Worm (Caenorhabditis elegans) whole organism, L2 larva: ENCODE measurements around the gene C54G10.1.

Experiments used
- C34F6.9 ChIP-seq: fragments of 150-350 bp; optimal IDR thresholded peaks from 2 replicates; lab custom pipeline; 2014; ENCODE audit warnings: missing biosample characterization, missing genetic modification characterization
- F13H6.1 ChIP-seq: sonication (generic microtip); optimal IDR thresholded peaks from 2 replicates; lab custom pipeline; 2016; ENCODE audit warnings: missing genetic modification characterization, missing compliant biosample characterization
- R02D3.7 ChIP-seq: fragments of 150-350 bp; optimal IDR thresholded peaks from 2 replicates; lab custom pipeline; 2014; ENCODE audit warnings: missing biosample characterization, missing genetic modification characterization
- Y55F3AM.14 ChIP-seq: fragments of 200-800 bp; sonication (Bioruptor generic); optimal IDR thresholded peaks from 2 replicates; lab custom pipeline; 2018; ENCODE audit warnings: mild to moderate bottlenecking, missing genetic modification characterization, missing compliant biosample characterization
- ZK546.5 ChIP-seq: sonication (generic microtip); optimal IDR thresholded peaks from 2 replicates; lab custom pipeline; 2017; ENCODE audit warnings: missing biosample characterization, missing genetic modification characterization
- alr-1 ChIP-seq: fragments of 150-350 bp; optimal IDR thresholded peaks from 2 replicates; lab custom pipeline; 2014; ENCODE audit warnings: missing biosample characterization, missing genetic modification characterization
- aly-2 ChIP-seq: fragments of 150-350 bp; optimal IDR thresholded peaks from 2 replicates; lab custom pipeline; 2014; ENCODE audit warnings: missing biosample characterization, missing genetic modification characterization
- ama-1 ChIP-seq: fragments of 150-350 bp; optimal IDR thresholded peaks from 2 replicates; lab custom pipeline; 2018; ENCODE audit warnings: inconsistent platforms
- blmp-1 ChIP-seq: sonication (generic microtip); optimal IDR thresholded peaks from 2 replicates; lab custom pipeline; 2017; ENCODE audit warnings: missing genetic modification characterization, mild to moderate bottlenecking, missing compliant biosample characterization, antibody characterized with exemption, moderate library complexity; ENCODE audit not compliant: insufficient read depth
- ceh-16 ChIP-seq: fragments of 150-350 bp; optimal IDR thresholded peaks from 2 replicates; lab custom pipeline; 2014; ENCODE audit warnings: missing biosample characterization, missing genetic modification characterization
- ceh-82 ChIP-seq: fragments of 150-350 bp; optimal IDR thresholded peaks from 2 replicates; lab custom pipeline; 2014; ENCODE audit warnings: missing biosample characterization, missing genetic modification characterization
- crh-2 ChIP-seq: sonication (generic microtip); optimal IDR thresholded peaks from 2 replicates; lab custom pipeline; 2017; ENCODE audit warnings: missing biosample characterization, missing genetic modification characterization
- dmd-4 ChIP-seq: sonication (generic microtip); optimal IDR thresholded peaks from 2 replicates; lab custom pipeline; 2017; ENCODE audit warnings: missing biosample characterization, missing genetic modification characterization
- egl-27 ChIP-seq: sonication (generic microtip); optimal IDR thresholded peaks from 3 replicates; lab custom pipeline; 2017; ENCODE audit warnings: missing biosample characterization, missing genetic modification reagents, missing genetic modification characterization
- elt-1 ChIP-seq: fragments of 150-350 bp; optimal IDR thresholded peaks from 2 replicates; lab custom pipeline; 2014; ENCODE audit warnings: missing biosample characterization, missing genetic modification characterization
- elt-3 ChIP-seq: sonication (generic microtip); optimal IDR thresholded peaks from 2 replicates; lab custom pipeline; 2017; ENCODE audit warnings: missing biosample characterization, missing genetic modification characterization
- fos-1 ChIP-seq: fragments of 150-350 bp; optimal IDR thresholded peaks from 2 replicates; lab custom pipeline; 2014; ENCODE audit warnings: missing biosample characterization, missing genetic modification characterization
- gmeb-1 ChIP-seq: fragments of 150-350 bp; optimal IDR thresholded peaks from 2 replicates; lab custom pipeline; 2014; ENCODE audit warnings: missing biosample characterization, missing genetic modification characterization
- lin-11 ChIP-seq: fragments of 150-350 bp; sonication (generic microtip); optimal IDR thresholded peaks from 2 replicates; lab custom pipeline; 2014; ENCODE audit warnings: missing biosample characterization, missing genetic modification characterization, inconsistent platforms, mixed read lengths
- lin-13 ChIP-seq: fragments of 150-350 bp; optimal IDR thresholded peaks from 2 replicates; lab custom pipeline; 2014; ENCODE audit warnings: missing biosample characterization, missing genetic modification reagents, missing genetic modification characterization
- lin-39 ChIP-seq: fragments of 150-350 bp; optimal IDR thresholded peaks from 2 replicates; lab custom pipeline; 2014; ENCODE audit warnings: missing biosample characterization, missing genetic modification reagents, missing genetic modification characterization
- lsy-2 ChIP-seq, 2 experiments: fragments of 150-350 bp in 1 of 2; sonication (generic microtip) in 1 of 2; optimal IDR thresholded peaks; 2 replicates each; lab custom pipeline; 2014 to 2017; ENCODE audit warnings: missing biosample characterization in 2 of 2, missing genetic modification characterization in 2 of 2
- mab-5 ChIP-seq: fragments of 150-350 bp; optimal IDR thresholded peaks from 2 replicates; lab custom pipeline; 2014; ENCODE audit warnings: missing biosample characterization, missing genetic modification characterization
- mbf-1 ChIP-seq: sonication (generic microtip); optimal IDR thresholded peaks from 2 replicates; lab custom pipeline; 2017; ENCODE audit warnings: missing biosample characterization, missing genetic modification characterization
- mdl-1 ChIP-seq, 2 experiments: fragments of 150-350 bp in 1 of 2; sonication (generic microtip) in 1 of 2; optimal IDR thresholded peaks; 2 replicates each; lab custom pipeline; 2017; ENCODE audit warnings: missing biosample characterization in 2 of 2, missing genetic modification characterization in 2 of 2
- nhr-10 ChIP-seq: sonication (generic microtip); optimal IDR thresholded peaks from 2 replicates; lab custom pipeline; 2017; ENCODE audit warnings: missing biosample characterization, missing genetic modification characterization
- nhr-11 ChIP-seq: fragments of 150-350 bp; optimal IDR thresholded peaks from 2 replicates; lab custom pipeline; 2014; ENCODE audit warnings: missing biosample characterization, missing genetic modification characterization
- nhr-12 ChIP-seq: fragments of 150-350 bp; optimal IDR thresholded peaks from 2 replicates; lab custom pipeline; 2014; ENCODE audit warnings: missing biosample characterization, missing genetic modification characterization
- nhr-129 ChIP-seq: fragments of 150-350 bp; optimal IDR thresholded peaks from 2 replicates; lab custom pipeline; 2014; ENCODE audit warnings: missing biosample characterization, missing genetic modification characterization
- nhr-21 ChIP-seq: fragments of 150-350 bp; optimal IDR thresholded peaks from 2 replicates; lab custom pipeline; 2014; ENCODE audit warnings: missing biosample characterization, missing genetic modification characterization
- nhr-23 ChIP-seq: fragments of 150-350 bp; optimal IDR thresholded peaks from 2 replicates; lab custom pipeline; 2014; ENCODE audit warnings: missing biosample characterization, missing genetic modification reagents, missing genetic modification characterization
- nhr-237 ChIP-seq: fragments of 150-350 bp; optimal IDR thresholded peaks from 2 replicates; lab custom pipeline; 2014; ENCODE audit warnings: missing biosample characterization, missing genetic modification characterization
- nhr-25 ChIP-seq: fragments of 150-350 bp; sonication (generic microtip); optimal IDR thresholded peaks from 3 replicates; lab custom pipeline; 2014; ENCODE audit warnings: missing biosample characterization, missing genetic modification characterization
- nhr-6 ChIP-seq: fragments of 150-350 bp; optimal IDR thresholded peaks from 2 replicates; lab custom pipeline; 2014; ENCODE audit warnings: missing biosample characterization, missing genetic modification characterization
- nhr-77 ChIP-seq: fragments of 150-350 bp; optimal IDR thresholded peaks from 2 replicates; lab custom pipeline; 2014; ENCODE audit warnings: missing biosample characterization, missing genetic modification characterization
- peb-1 ChIP-seq: fragments of 150-350 bp; optimal IDR thresholded peaks from 2 replicates; lab custom pipeline; 2014; ENCODE audit warnings: missing biosample characterization, missing genetic modification characterization
- sem-4 ChIP-seq: fragments of 150-350 bp; optimal IDR thresholded peaks from 2 replicates; lab custom pipeline; 2014; ENCODE audit warnings: missing biosample characterization, missing genetic modification reagents, missing genetic modification characterization
- skn-1 ChIP-seq: sonication (generic microtip); optimal IDR thresholded peaks from 2 replicates; lab custom pipeline; 2017; ENCODE audit warnings: missing biosample characterization, missing genetic modification characterization
- sma-3 ChIP-seq: sonication (generic microtip); optimal IDR thresholded peaks from 2 replicates; lab custom pipeline; 2016; ENCODE audit warnings: missing genetic modification reagents, missing genetic modification characterization, missing compliant biosample characterization
- sma-9 ChIP-seq, 2 experiments: fragments of 150-350 bp in 1 of 2; sonication (generic microtip) in 1 of 2; optimal IDR thresholded peaks; 2 replicates each; lab custom pipeline; 2014 to 2016; ENCODE audit warnings: missing genetic modification characterization in 2 of 2, mild to moderate bottlenecking in 1 of 2, missing biosample characterization in 1 of 2, missing compliant biosample characterization in 1 of 2, missing genetic modification reagents in 1 of 2, moderate library complexity in 1 of 2
- snpc-4 ChIP-seq: fragments of 150-350 bp; optimal IDR thresholded peaks from 2 replicates; lab custom pipeline; 2014; ENCODE audit warnings: missing biosample characterization, missing genetic modification characterization
- unc-39 ChIP-seq: fragments of 150-350 bp; optimal IDR thresholded peaks from 2 replicates; lab custom pipeline; 2014; ENCODE audit warnings: missing biosample characterization, missing genetic modification characterization
- unc-55 ChIP-seq: fragments of 150-350 bp; sonication (generic microtip); optimal IDR thresholded peaks from 3 replicates; lab custom pipeline; 2014; ENCODE audit warnings: missing biosample characterization, missing genetic modification reagents, missing genetic modification characterization
- unc-62 ChIP-seq: fragments of 150-350 bp; optimal IDR thresholded peaks from 2 replicates; lab custom pipeline; 2014; ENCODE audit warnings: missing biosample characterization, missing genetic modification reagents, missing genetic modification characterization
- zag-1 ChIP-seq: fragments of 150-350 bp; optimal IDR thresholded peaks from 2 replicates; lab custom pipeline; 2014; ENCODE audit warnings: missing biosample characterization, missing genetic modification characterization
- ztf-1 ChIP-seq: fragments of 200-800 bp; sonication (Bioruptor generic); conservative IDR thresholded peaks from 2 replicates; pipeline ENCODE4 v1.3.6; 2022; ENCODE audit warnings: missing genetic modification characterization, missing compliant biosample characterization
- ztf-11 ChIP-seq: sonication (generic microtip); optimal IDR thresholded peaks from 2 replicates; lab custom pipeline; 2017; ENCODE audit warnings: missing biosample characterization, missing genetic modification characterization
- ztf-4 ChIP-seq: fragments of 150-350 bp; optimal IDR thresholded peaks from 2 replicates; lab custom pipeline; 2014; ENCODE audit warnings: missing biosample characterization, missing genetic modification characterization

C54G10.1 gene

ce11 chrV:14685435-14686058, 44.6 kb downstream of the C54G10.1 start, which contains the start of gene C47E8.4:
Gene C47E8.4 (minus strand): TSS chrV:14685485.
- peak; percentile 99 for TF ChIP-seq sma-3
- peak; percentile 98 for TF ChIP-seq F13H6.1 (tag; lab: Kevin White, UChicago)
- peak; percentile 70 for TF ChIP-seq ZK546.5
- peak; percentile 98 for TF ChIP-seq crh-2 (tag; lab: Kevin White, UChicago)
- peak; percentile 98 for TF ChIP-seq sem-4 (tag; lab: Kevin White, UChicago)
- peak; percentile 89 for TF ChIP-seq fos-1 (tag; lab: Kevin White, UChicago)
- TF ChIP-seq dmd-4 (tag; lab: Kevin White, UChicago), result peak; percentile 65
- no peak for TF ChIP-seq unc-39 (tag; lab: Kevin White, UChicago)
- peak; percentile 97 to 98 for TF ChIP-seq lsy-2 (tag; optimal IDR thresholded peaks at IDR 0.05; lab: Kevin White, UChicago)
- peak; percentile 83 for TF ChIP-seq unc-62 (GFP tag; lab: Kevin White, UChicago)
- TF ChIP-seq ztf-4, result peak; percentile 98
- peak; percentile 98 for TF ChIP-seq nhr-25 (tag; lab: Kevin White, UChicago)
- no peak for TF ChIP-seq aly-2 (tag; lab: Kevin White, UChicago)
- TF ChIP-seq nhr-10 (tag; lab: Kevin White, UChicago), result peak; percentile 92
- TF ChIP-seq ztf-11 (tag; lab: Kevin White, UChicago), result peak; percentile 68
- TF ChIP-seq zag-1 (tag; lab: Kevin White, UChicago), result peak; percentile 93
- TF ChIP-seq lin-39 (tag; lab: Kevin White, UChicago), result peak; percentile 68
- TF ChIP-seq R02D3.7 (tag; lab: Kevin White, UChicago), result peak; percentile 81
- TF ChIP-seq mab-5, result peak; percentile 97
- no peak for TF ChIP-seq elt-3 (tag; lab: Kevin White, UChicago)
- TF ChIP-seq skn-1 (tag; lab: Kevin White, UChicago), result peak; percentile 93
- TF ChIP-seq alr-1, result no peak
- TF ChIP-seq nhr-23 (tag; lab: Kevin White, UChicago), result no peak
- peak; percentile 89 for TF ChIP-seq blmp-1 (tag; lab: Kevin White, UChicago)
- TF ChIP-seq peb-1 (tag; lab: Kevin White, UChicago), result no peak
- TF ChIP-seq C34F6.9 (tag; lab: Kevin White, UChicago), result peak; percentile 99
- TF ChIP-seq gmeb-1 (tag; lab: Kevin White, UChicago), result peak; percentile 95
- TF ChIP-seq sma-9 (GFP tag; optimal IDR thresholded peaks at IDR 0.05; lab: Kevin White, UChicago), result peak; percentile 99
- no peak for TF ChIP-seq sma-9 (tag; optimal IDR thresholded peaks at IDR 0.05; lab: Kevin White, UChicago)
- peak; percentile 97 for TF ChIP-seq lin-13 (GFP tag; lab: Kevin White, UChicago)
- TF ChIP-seq ceh-16 (tag; lab: Kevin White, UChicago), result peak; percentile 73
- no peak for TF ChIP-seq nhr-11 (tag; lab: Kevin White, UChicago)
- TF ChIP-seq nhr-12 (tag; lab: Kevin White, UChicago), result peak; percentile 46
- peak; percentile 90 for TF ChIP-seq snpc-4 (tag; lab: Kevin White, UChicago)
- TF ChIP-seq mbf-1 (tag; lab: Kevin White, UChicago), result peak; percentile 54
- TF ChIP-seq lin-11 (tag; lab: Kevin White, UChicago), result peak; percentile 96
- peak; percentile 11 to 74 for TF ChIP-seq mdl-1 (tag; optimal IDR thresholded peaks at IDR 0.05; lab: Kevin White, UChicago)
- TF ChIP-seq nhr-6 (tag; lab: Kevin White, UChicago), result no peak
- peak; percentile 99 for TF ChIP-seq unc-55 (GFP tag; lab: Kevin White, UChicago)
- peak; percentile 94 for TF ChIP-seq Y55F3AM.14 (GFP tag; lab: Kevin White, UChicago)
- peak; percentile 93 for TF ChIP-seq ama-1 (lab: Kevin White, UChicago)
- TF ChIP-seq nhr-77 (tag; lab: Kevin White, UChicago), result peak; percentile 83
- TF ChIP-seq ceh-82 (tag; lab: Kevin White, UChicago), result peak; percentile 61
- peak; percentile 75 for TF ChIP-seq nhr-237
- TF ChIP-seq ztf-1 (GFP tag; lab: Robert Waterston, UW), result peak; percentile 91; the same call in 1 of the 2 replicates
- TF ChIP-seq nhr-129 (tag; lab: Kevin White, UChicago), result peak; percentile 97
- peak; percentile 95 for TF ChIP-seq egl-27 (tag; lab: Kevin White, UChicago)
- peak; percentile 98 for TF ChIP-seq nhr-21
- no peak for TF ChIP-seq elt-1 (tag; lab: Kevin White, UChicago)
